Fruit fly (Drosophila melanogaster): Measurements from ENCODE around the gene CG14322.

CG14322 gene

DNA sequence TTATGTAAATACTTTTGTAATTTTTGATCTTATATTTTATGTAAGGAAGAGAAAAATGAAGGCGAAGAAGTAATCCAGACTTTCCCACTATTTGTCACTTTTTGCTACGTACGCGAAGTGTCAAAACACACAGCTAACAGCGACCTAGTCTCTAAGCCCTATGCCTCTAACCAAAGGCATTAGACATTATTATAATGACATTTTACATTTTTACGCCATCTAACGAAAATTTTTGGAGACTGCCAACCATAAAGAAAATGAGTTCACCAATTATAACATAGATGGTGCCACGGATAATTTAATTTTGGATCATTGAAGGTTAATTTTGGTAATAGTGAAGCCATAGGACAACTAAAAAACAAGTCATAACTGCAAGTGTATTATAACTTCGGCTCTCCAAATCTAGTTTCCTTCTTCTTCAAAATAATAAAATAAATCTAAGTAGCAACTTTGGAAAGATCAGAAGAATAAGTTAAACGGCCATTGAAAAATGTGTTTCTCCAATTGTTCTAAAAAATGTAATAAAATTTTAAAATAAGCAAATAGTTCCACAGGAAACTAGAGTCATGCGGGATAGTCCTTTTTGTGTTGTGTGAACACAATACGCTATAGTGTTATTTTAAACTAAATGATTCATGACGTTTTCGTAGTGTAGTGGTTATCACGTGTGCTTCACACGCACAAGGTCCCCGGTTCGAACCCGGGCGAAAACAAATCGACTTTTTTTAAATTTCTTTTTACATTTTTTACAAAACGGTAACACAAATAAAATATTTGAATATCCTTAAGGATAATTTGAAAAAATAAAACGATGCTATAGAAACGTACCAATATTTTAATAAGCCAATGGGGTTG, 30.1 kb upstream of the CG14322 start:
- no peak; the same call in 2 of the 3 replicates for TF ChIP-seq ken (GFP tag; IDR thresholded peaks at IDR 0.05)
- TF ChIP-seq Pdp1 (GFP tag; optimal IDR thresholded peaks at IDR 0.05) = peak; percentile 25 to 27
- TF ChIP-seq CG6175 (GFP tag; IDR thresholded peaks at IDR 0.05) = no peak
- TF ChIP-seq Lhr (GFP tag; optimal IDR thresholded peaks at IDR 0.05) = peak; percentile 26
- TF ChIP-seq mam (GFP tag; optimal IDR thresholded peaks at IDR 0.05) = peak; percentile 10
- no peak for TF ChIP-seq CG9215 (GFP tag; IDR thresholded peaks at IDR 0.05)
- no peak for TF ChIP-seq CG17802 (tag; optimal IDR thresholded peaks at IDR 0.05)
- peak; percentile 9 for TF ChIP-seq CG8089 (GFP tag; optimal IDR thresholded peaks at IDR 0.05)
- TF ChIP-seq CG15514 (GFP tag; optimal IDR thresholded peaks at IDR 0.05) = no peak
- TF ChIP-seq D19A (tag; optimal IDR thresholded peaks at IDR 0.05) = peak; percentile 70
- no peak for TF ChIP-seq Elba2 (GFP tag; optimal IDR thresholded peaks at IDR 0.05)
- no peak for TF ChIP-seq Max (GFP tag; optimal IDR thresholded peaks at IDR 0.05)
- TF ChIP-seq gsb (GFP tag; IDR thresholded peaks at IDR 0.05) = no peak
- TF ChIP-seq Deaf1 (tag; optimal IDR thresholded peaks at IDR 0.05) = no peak
- TF ChIP-seq org-1 (GFP tag; optimal IDR thresholded peaks at IDR 0.05) = no peak
- peak; percentile 66 for TF ChIP-seq abd-A (tag; optimal IDR thresholded peaks at IDR 0.05)
- no peak for TF ChIP-seq CG1647 (GFP tag; optimal IDR thresholded peaks at IDR 0.05)
- no peak for TF ChIP-seq Dip3 (GFP tag; optimal IDR thresholded peaks at IDR 0.05)
- TF ChIP-seq bbx (GFP tag; IDR thresholded peaks at IDR 0.05; ENCODE audit: partially characterized antibody) = peak; percentile 70
- TF ChIP-seq CG3163 (GFP tag; optimal IDR thresholded peaks at IDR 0.05) = no peak
- TF ChIP-seq CG18476 (GFP tag; optimal IDR thresholded peaks at IDR 0.05) = no peak
- TF ChIP-seq jumu (GFP tag; optimal IDR thresholded peaks at IDR 0.05) = no peak
- no peak for TF ChIP-seq inv (GFP tag; IDR thresholded peaks at IDR 0.05; ENCODE audit: partially characterized antibody)
- TF ChIP-seq Opbp (GFP tag; IDR thresholded peaks at IDR 0.05; ENCODE audit: partially characterized antibody) = no peak; the same call in none of the 3 replicates
- TF ChIP-seq CG12942 (GFP tag; optimal IDR thresholded peaks at IDR 0.05) = peak; percentile 7
- TF ChIP-seq pros (GFP tag; optimal IDR thresholded peaks at IDR 0.05) = peak; percentile 82
- no peak for TF ChIP-seq ara (GFP tag; IDR thresholded peaks at IDR 0.05)
- peak; percentile 20 for TF ChIP-seq gem (tag; optimal IDR thresholded peaks at IDR 0.05)
- TF ChIP-seq Hsf (GFP tag; optimal IDR thresholded peaks at IDR 0.05) = peak; percentile 20
- TF ChIP-seq CG2678 (tag; optimal IDR thresholded peaks at IDR 0.05) = no peak
- no peak for TF ChIP-seq CG8944 (GFP tag; optimal IDR thresholded peaks at IDR 0.05)
- 0 out of 2 replicates have a peak, but pooled peaks have one; percentile 32 for TF ChIP-seq CG11085 (GFP tag; IDR thresholded peaks at IDR 0.05)
- TF ChIP-seq BEAF-32 (GFP tag; optimal IDR thresholded peaks at IDR 0.05) = no peak
- TF ChIP-seq seq (GFP tag; IDR thresholded peaks at IDR 0.05) = peak; percentile 11; the same call in 1 of the 2 replicates
- no peak for TF ChIP-seq Lim3 (GFP tag; IDR thresholded peaks at IDR 0.05)
- peak; percentile 5 for TF ChIP-seq tin (GFP tag; optimal IDR thresholded peaks at IDR 0.05)
- TF ChIP-seq Neu2 (GFP tag; optimal IDR thresholded peaks at IDR 0.05; ENCODE audit: borderline replicate concordance) = no peak
- TF ChIP-seq tna (GFP tag; IDR thresholded peaks at IDR 0.05; ENCODE audit: partially characterized antibody) = no peak
- TF ChIP-seq CG11696 (GFP tag; IDR thresholded peaks at IDR 0.05) = no peak
- no peak for TF ChIP-seq phol (tag; optimal IDR thresholded peaks at IDR 0.05)
- TF ChIP-seq stwl (tag; optimal IDR thresholded peaks at IDR 0.05) = no peak
- no peak for TF ChIP-seq kah (GFP tag; optimal IDR thresholded peaks at IDR 0.05)
- TF ChIP-seq Bgb (GFP tag; IDR thresholded peaks at IDR 0.05; ENCODE audit: partially characterized antibody) = peak; percentile 51
- no peak for TF ChIP-seq CG31224 (GFP tag; IDR thresholded peaks at IDR 0.05)
- TF ChIP-seq Fer3 (tag; optimal IDR thresholded peaks at IDR 0.05) = no peak
- no peak for TF ChIP-seq hth (optimal IDR thresholded peaks at IDR 0.05)
- peak; percentile 13 for TF ChIP-seq CG17912 (GFP tag; optimal IDR thresholded peaks at IDR 0.05)
- no peak for TF ChIP-seq ab (GFP tag; optimal IDR thresholded peaks at IDR 0.05)
- no peak for TF ChIP-seq wek (GFP tag; optimal IDR thresholded peaks at IDR 0.05)
